Worm (Caenorhabditis elegans) whole organism, mixed stage, embryonic: ENCODE data around the gene sra-10.

Experiments
- M03D4.4 ChIP-seq: sonication (generic microtip); optimal IDR thresholded peaks from 2 replicates; lab custom pipeline; 2017; ENCODE audit warnings: mild to moderate bottlenecking, missing genetic modification characterization, missing compliant biosample characterization
- bed-3 ChIP-seq: fragments of 200-800 bp; sonication (Bioruptor generic); optimal IDR thresholded peaks from 3 replicates; lab custom pipeline; 2018; ENCODE audit warnings: mild to moderate bottlenecking, missing genetic modification characterization, moderate library complexity, missing compliant biosample characterization
- blmp-1 ChIP-seq: fragments of 150-350 bp; optimal IDR thresholded peaks from 2 replicates; lab custom pipeline; 2014; ENCODE audit warnings: missing biosample characterization, missing genetic modification characterization
- ceh-39 ChIP-seq: fragments of 150-350 bp; optimal IDR thresholded peaks from 2 replicates; lab custom pipeline; 2014; ENCODE audit warnings: missing biosample characterization, missing genetic modification characterization
- ceh-43 ChIP-seq: fragments of 200-800 bp; sonication (Bioruptor generic); optimal IDR thresholded peaks from 2 replicates; lab custom pipeline; 2018; ENCODE audit warnings: mild to moderate bottlenecking, missing genetic modification characterization, moderate library complexity, missing compliant biosample characterization
- ces-1 ChIP-seq: fragments of 150-350 bp; optimal IDR thresholded peaks from 2 replicates; lab custom pipeline; 2014; ENCODE audit warnings: missing biosample characterization, missing genetic modification reagents, missing genetic modification characterization
- cnd-1 ChIP-seq: fragments of 200-800 bp; sonication (Bioruptor generic); optimal IDR thresholded peaks from 2 replicates; lab custom pipeline; 2018; ENCODE audit warnings: mild to moderate bottlenecking, missing genetic modification characterization, missing compliant biosample characterization
- drap-1 ChIP-seq: fragments of 200-800 bp; sonication (Bioruptor generic); optimal IDR thresholded peaks from 3 replicates; lab custom pipeline; 2018; ENCODE audit warnings: mild to moderate bottlenecking, missing genetic modification characterization, missing compliant biosample characterization
- elt-3 ChIP-seq: fragments of 150-350 bp; optimal IDR thresholded peaks from 2 replicates; lab custom pipeline; 2014; ENCODE audit warnings: missing biosample characterization, missing genetic modification characterization
- flh-1 ChIP-seq: fragments of 200-800 bp; sonication (Bioruptor generic); optimal IDR thresholded peaks from 2 replicates; lab custom pipeline; 2018; ENCODE audit warnings: mild to moderate bottlenecking, missing genetic modification characterization, moderate library complexity, missing compliant biosample characterization
- ham-2 ChIP-seq: fragments of 200-800 bp; sonication (Bioruptor generic); optimal IDR thresholded peaks from 2 replicates; lab custom pipeline; 2018; ENCODE audit warnings: mild to moderate bottlenecking, missing genetic modification characterization, missing compliant biosample characterization
- hlh-1 ChIP-seq: fragments of 150-350 bp; optimal IDR thresholded peaks from 2 replicates; lab custom pipeline; 2014; ENCODE audit warnings: missing biosample characterization, missing genetic modification reagents, missing genetic modification characterization
- lin-13 ChIP-seq: fragments of 150-350 bp; optimal IDR thresholded peaks from 2 replicates; lab custom pipeline; 2014; ENCODE audit warnings: missing biosample characterization, missing genetic modification characterization
- lsy-2 ChIP-seq: fragments of 150-350 bp; optimal IDR thresholded peaks from 2 replicates; lab custom pipeline; 2014; ENCODE audit warnings: missing biosample characterization, missing genetic modification characterization
- mep-1 ChIP-seq: fragments of 150-350 bp; optimal IDR thresholded peaks from 2 replicates; lab custom pipeline; 2017; ENCODE audit warnings: missing biosample characterization, missing genetic modification reagents, missing genetic modification characterization, inconsistent platforms
- mls-2 ChIP-seq: sonication (generic microtip); optimal IDR thresholded peaks from 2 replicates; lab custom pipeline; 2016; ENCODE audit warnings: mild to moderate bottlenecking, missing genetic modification characterization, moderate library complexity, missing compliant biosample characterization
- nhr-12 ChIP-seq: fragments of 150-350 bp; optimal IDR thresholded peaks from 2 replicates; lab custom pipeline; 2014; ENCODE audit warnings: missing biosample characterization, missing genetic modification characterization
- nhr-2 ChIP-seq: fragments of 150-350 bp; optimal IDR thresholded peaks from 2 replicates; lab custom pipeline; 2014; ENCODE audit warnings: missing biosample characterization, missing genetic modification characterization
- nhr-237 ChIP-seq: fragments of 150-350 bp; optimal IDR thresholded peaks from 2 replicates; lab custom pipeline; 2014; ENCODE audit warnings: missing biosample characterization, missing genetic modification characterization
- nhr-28 ChIP-seq: fragments of 150-350 bp; optimal IDR thresholded peaks from 2 replicates; lab custom pipeline; 2014; ENCODE audit warnings: missing biosample characterization, missing genetic modification characterization
- nhr-76 ChIP-seq: sonication (generic microtip); optimal IDR thresholded peaks from 2 replicates; lab custom pipeline; 2017; ENCODE audit warnings: missing biosample characterization, missing genetic modification characterization
- pha-4 ChIP-seq: fragments of 150-350 bp; optimal IDR thresholded peaks from 2 replicates; lab custom pipeline; 2018; ENCODE audit warnings: missing biosample characterization, missing genetic modification reagents, missing genetic modification characterization
- sem-2 ChIP-seq: fragments of 200-800 bp; sonication (Bioruptor generic); optimal IDR thresholded peaks from 2 replicates; lab custom pipeline; 2018; ENCODE audit warnings: mild to moderate bottlenecking, missing genetic modification characterization, missing compliant biosample characterization
- snpc-4 ChIP-seq: fragments of 150-350 bp; optimal IDR thresholded peaks from 2 replicates; lab custom pipeline; 2014; ENCODE audit warnings: missing biosample characterization, missing genetic modification characterization
- sptf-1 ChIP-seq: sonication (generic microtip); optimal IDR thresholded peaks from 2 replicates; lab custom pipeline; 2017; ENCODE audit warnings: mild to moderate bottlenecking, missing genetic modification characterization, moderate library complexity, missing compliant biosample characterization
- tbx-8 ChIP-seq: fragments of 200-800 bp; sonication (Bioruptor generic); optimal IDR thresholded peaks from 2 replicates; lab custom pipeline; 2018; ENCODE audit warnings: mild to moderate bottlenecking, missing genetic modification characterization, moderate library complexity, missing compliant biosample characterization
- unc-120 ChIP-seq: sonication (generic microtip); optimal IDR thresholded peaks from 2 replicates; lab custom pipeline; 2017; ENCODE audit warnings: missing genetic modification characterization, missing compliant biosample characterization; ENCODE audit not compliant: poor library complexity, severe bottlenecking
- unc-39 ChIP-seq: fragments of 150-350 bp; optimal IDR thresholded peaks from 2 replicates; lab custom pipeline; 2014; ENCODE audit warnings: missing biosample characterization, missing genetic modification characterization
- zip-8 ChIP-seq: fragments of 150-350 bp; optimal IDR thresholded peaks from 2 replicates; lab custom pipeline; 2014; ENCODE audit warnings: missing biosample characterization, missing genetic modification characterization

Gene sra-10

ce11 chrII:10885868-10886514 is 8.9 kb downstream of the sra-10 start, which contains the start of gene F44F4.3:
Gene F44F4.3, minus strand, starts transcription at chrII:10885918.
- no peak for TF ChIP-seq nhr-12
- TF ChIP-seq bed-3 (GFP tag; lab: Kevin White, UChicago): no peak
- TF ChIP-seq nhr-76: no peak
- TF ChIP-seq elt-3 (tag; lab: Kevin White, UChicago): no peak
- TF ChIP-seq ces-1 (GFP tag; lab: Kevin White, UChicago): no peak
- no peak for TF ChIP-seq nhr-2
- TF ChIP-seq mep-1 (tag; lab: Kevin White, UChicago): no peak
- TF ChIP-seq blmp-1: no peak
- no peak for TF ChIP-seq sem-2 (GFP tag; lab: Kevin White, UChicago)
- no peak for TF ChIP-seq nhr-237 (tag; lab: Kevin White, UChicago)
- TF ChIP-seq pha-4 (tag; lab: Kevin White, UChicago): no peak
- TF ChIP-seq ceh-43 (GFP tag; lab: Kevin White, UChicago): no peak
- no peak for TF ChIP-seq M03D4.4
- TF ChIP-seq sptf-1 (tag; lab: Kevin White, UChicago): no peak
- TF ChIP-seq snpc-4: no peak

ce11 chrII:10885250-10885649 is 9.6 kb downstream of the sra-10 start:
- TF ChIP-seq nhr-237 (tag; lab: Kevin White, UChicago) (no peak), blmp-1 (no peak)
- TF ChIP-seq, all 35 proteins: peak for 0

- TF ChIP-seq ceh-43 (GFP tag; lab: Kevin White, UChicago): no peak
- no peak for TF ChIP-seq nhr-237 (tag; lab: Kevin White, UChicago)
- no peak for TF ChIP-seq M03D4.4
- TF ChIP-seq ceh-39 (tag; lab: Kevin White, UChicago): no peak
- no peak for TF ChIP-seq flh-1
- no peak for TF ChIP-seq snpc-4
- no peak for TF ChIP-seq drap-1
- TF ChIP-seq nhr-28 (tag; lab: Kevin White, UChicago): no peak
Measured at ce11 chrII:10884396-10884795, 10.5 kb downstream of the sra-10 start, which contains the start of gene egg-3. Gene egg-3, minus strand, starts transcription at chrII:10884441.

ce11 chrII:10880625-10881024 is 14.3 kb downstream of the sra-10 start, which contains the start of gene lurp-1:
Gene lurp-1, plus strand, starts transcription at chrII:10880925.
- no peak for TF ChIP-seq mls-2 (tag; lab: Kevin White, UChicago)
- TF ChIP-seq, all 35 proteins: peak for 0

- no peak for TF ChIP-seq flh-1
- TF ChIP-seq hlh-1 (tag; lab: Kevin White, UChicago): no peak
- no peak for TF ChIP-seq ceh-39 (tag; lab: Kevin White, UChicago)
- TF ChIP-seq lsy-2 (tag; lab: Kevin White, UChicago): no peak
- TF ChIP-seq ceh-43 (GFP tag; lab: Kevin White, UChicago): no peak
- TF ChIP-seq ces-1 (GFP tag; lab: Kevin White, UChicago): no peak
- no peak for TF ChIP-seq zip-8 (tag; lab: Kevin White, UChicago)
- TF ChIP-seq nhr-76: no peak
- TF ChIP-seq mep-1 (tag; lab: Kevin White, UChicago): no peak
- no peak for TF ChIP-seq nhr-2
- no peak for TF ChIP-seq unc-39 (tag; lab: Kevin White, UChicago)
- TF ChIP-seq cnd-1 (tag; lab: Kevin White, UChicago): no peak
- no peak for TF ChIP-seq ham-2 (GFP tag; lab: Kevin White, UChicago)
- TF ChIP-seq drap-1: no peak
- no peak for TF ChIP-seq nhr-237 (tag; lab: Kevin White, UChicago)
- no peak for TF ChIP-seq bed-3 (GFP tag; lab: Kevin White, UChicago)
- no peak for TF ChIP-seq M03D4.4
- no peak for TF ChIP-seq tbx-8 (GFP tag; lab: Kevin White, UChicago)
Measured at ce11 chrII:10873631-10874030, 21.3 kb downstream of the sra-10 start, which contains the start of gene orc-2. Gene orc-2, plus strand, starts transcription at chrII:10873931.

ce11 chrII:10872541-10872940 is 22.4 kb downstream of the sra-10 start, which contains the start of the genes cyn-4 and copz-1:
Gene cyn-4, minus strand, starts transcription at chrII:10872611.
Gene copz-1, plus strand, starts transcription at chrII:10872879.
- TF ChIP-seq M03D4.4: no peak
- no peak for TF ChIP-seq drap-1
- TF ChIP-seq unc-120 (tag; lab: Kevin White, UChicago): no peak
- TF ChIP-seq pha-4 (tag; lab: Kevin White, UChicago): peak; percentile 75
- peak; percentile 78 for TF ChIP-seq lsy-2 (tag; lab: Kevin White, UChicago)
- TF ChIP-seq tbx-8 (GFP tag; lab: Kevin White, UChicago): no peak
- TF ChIP-seq sptf-1 (tag; lab: Kevin White, UChicago): peak; percentile 49
- peak; percentile 41 for TF ChIP-seq mls-2 (tag; lab: Kevin White, UChicago)
- peak; percentile 43 for TF ChIP-seq lin-13 (tag; lab: Kevin White, UChicago)
- TF ChIP-seq ceh-43 (GFP tag; lab: Kevin White, UChicago): no peak
- no peak for TF ChIP-seq flh-1
- peak; percentile 67 for TF ChIP-seq ceh-39 (tag; lab: Kevin White, UChicago)
- TF ChIP-seq nhr-12: no peak
- TF ChIP-seq blmp-1: no peak
- TF ChIP-seq hlh-1 (tag; lab: Kevin White, UChicago): peak; percentile 3
- no peak for TF ChIP-seq nhr-76
- peak; percentile 28 for TF ChIP-seq nhr-237 (tag; lab: Kevin White, UChicago)
- peak; percentile 2 for TF ChIP-seq nhr-2
- TF ChIP-seq mep-1 (tag; lab: Kevin White, UChicago): peak; percentile 61
- peak; percentile 81 for TF ChIP-seq ces-1 (GFP tag; lab: Kevin White, UChicago)
- TF ChIP-seq bed-3 (GFP tag; lab: Kevin White, UChicago): no peak
- TF ChIP-seq nhr-28 (tag; lab: Kevin White, UChicago): no peak
